Worm (Caenorhabditis elegans) whole organism, young adult: ENCODE measurements around the gene srbc-57.

ENCODE experiments used
- pha-4 ChIP-seq: fragments of 150-350 bp; sonication (generic microtip); optimal IDR thresholded peaks from 2 replicates; lab custom pipeline; 2014; ENCODE audit warnings: missing biosample characterization, missing genetic modification reagents, missing genetic modification characterization
- snpc-4 ChIP-seq, 5 experiments: fragments of 150-350 bp in 1 of 5; sonication (generic microtip) in 4 of 5; optimal IDR thresholded peaks; 2 replicates each; lab custom pipeline; 2014 to 2018; ENCODE audit warnings: missing genetic modification characterization in 5 of 5, missing biosample characterization in 3 of 5, antibody characterized with exemption in 2 of 5, mild to moderate bottlenecking in 2 of 5, missing compliant biosample characterization in 2 of 5, missing genotype in 2 of 5, moderate library complexity in 2 of 5, missing genetic modification reagents in 1 of 5
- unc-62 ChIP-seq: fragments of 150-350 bp; optimal IDR thresholded peaks from 2 replicates; lab custom pipeline; 2014; ENCODE audit warnings: missing biosample characterization, missing genetic modification reagents, missing genetic modification characterization

- no peak for TF ChIP-seq unc-62 (GFP tag; lab: Kevin White, UChicago)
- no peak for TF ChIP-seq snpc-4 (GFP tag; optimal IDR thresholded peaks at IDR 0.05; lab: Kevin White, UChicago)
- no peak for TF ChIP-seq snpc-4 (tag; optimal IDR thresholded peaks at IDR 0.05; lab: Kevin White, UChicago)
- TF ChIP-seq pha-4 (tag; lab: Kevin White, UChicago), result no peak
These were observed 3.6 kb downstream of the srbc-57 start, which contains the start of gene nhr-201 for ce11 chrV:464800-465199.
